Worm (Caenorhabditis elegans): ENCODE results near the gene F46B6.5.

The F46B6.5 gene

DNA sequence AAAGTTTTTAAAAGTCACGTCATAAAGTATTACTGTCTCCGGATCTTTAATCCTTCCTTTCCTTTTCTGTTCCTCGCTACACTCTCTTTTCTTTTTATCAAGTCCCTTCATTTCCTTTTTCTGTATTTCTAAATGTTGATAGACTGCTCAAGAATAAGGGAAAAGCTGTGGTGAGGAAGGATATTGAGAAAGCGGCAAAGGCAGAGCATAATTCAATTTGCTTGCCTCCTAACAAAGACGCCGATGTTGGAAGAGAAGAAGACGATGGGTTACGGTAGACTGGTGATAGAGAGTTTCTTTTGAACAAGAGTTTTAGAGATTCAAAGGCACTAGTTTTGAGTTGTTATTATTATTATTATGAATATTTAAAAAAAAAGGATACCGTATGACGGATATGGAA lies 17.2 kb downstream of the F46B6.5 start:
- TF ChIP-seq lim-6 (tag; optimal IDR thresholded peaks at IDR 0.05) (no peak), ceh-31 (tag; optimal IDR thresholded peaks at IDR 0.05) (peak; percentile 15)

DNA sequence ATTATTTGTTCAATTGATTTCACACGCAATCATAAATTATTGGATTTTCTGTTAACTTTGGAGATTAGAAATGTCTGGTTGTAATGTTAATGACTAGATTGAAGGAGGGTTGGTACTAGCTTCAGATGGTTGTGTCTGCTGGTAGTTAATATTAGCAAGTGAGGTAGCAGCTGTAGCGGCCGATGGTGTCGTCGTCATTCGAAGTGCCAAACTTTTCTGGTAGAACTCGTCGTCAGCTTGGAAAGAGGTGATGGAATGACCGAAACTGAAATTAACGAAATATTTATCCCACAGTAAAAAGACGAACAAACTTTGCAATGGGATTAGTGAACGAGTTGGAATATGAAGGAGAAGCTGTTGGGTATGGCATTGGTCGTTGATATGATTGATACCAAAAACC lies 18.3 kb downstream of the F46B6.5 start:
- TF ChIP-seq ref-2 (tag; optimal IDR thresholded peaks at IDR 0.05) = no peak
- no peak for TF ChIP-seq ceh-2 (tag; optimal IDR thresholded peaks at IDR 0.05)
- no peak for TF ChIP-seq hlh-13 (GFP tag; optimal IDR thresholded peaks at IDR 0.05)

ce11 chrV:9763759-9764158 lies 19.1 kb downstream of the F46B6.5 start:
- TF ChIP-seq unc-3 (GFP tag; conservative IDR thresholded peaks at IDR 0.05) (no peak), unc-3 (tag; optimal IDR thresholded peaks at IDR 0.05) (no peak)

DNA sequence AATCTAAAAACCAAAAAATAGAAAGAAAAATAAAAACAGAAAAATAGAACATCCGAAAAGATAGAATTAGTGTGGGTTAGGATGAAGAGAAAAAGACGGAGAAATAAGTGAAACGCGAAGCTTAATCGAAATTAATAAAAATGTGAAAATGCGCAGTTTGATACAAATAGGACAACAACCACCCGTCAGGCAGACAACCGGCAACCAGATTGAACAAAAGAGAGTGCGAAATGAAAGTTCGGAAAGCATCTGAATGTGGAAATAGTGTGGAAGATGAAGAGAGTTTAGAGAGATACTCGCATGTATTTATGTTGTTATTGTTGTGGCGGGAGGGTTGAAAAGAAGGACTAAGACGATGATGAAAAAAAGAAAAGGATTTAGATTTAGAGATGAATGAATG lies 24.4 kb downstream of the F46B6.5 start:
- TF ChIP-seq ceh-9 (tag; optimal IDR thresholded peaks at IDR 0.05) (no peak), syd-9 (tag; optimal IDR thresholded peaks at IDR 0.05) (no peak), pros-1 (tag; optimal IDR thresholded peaks at IDR 0.05) (no peak)

DNA sequence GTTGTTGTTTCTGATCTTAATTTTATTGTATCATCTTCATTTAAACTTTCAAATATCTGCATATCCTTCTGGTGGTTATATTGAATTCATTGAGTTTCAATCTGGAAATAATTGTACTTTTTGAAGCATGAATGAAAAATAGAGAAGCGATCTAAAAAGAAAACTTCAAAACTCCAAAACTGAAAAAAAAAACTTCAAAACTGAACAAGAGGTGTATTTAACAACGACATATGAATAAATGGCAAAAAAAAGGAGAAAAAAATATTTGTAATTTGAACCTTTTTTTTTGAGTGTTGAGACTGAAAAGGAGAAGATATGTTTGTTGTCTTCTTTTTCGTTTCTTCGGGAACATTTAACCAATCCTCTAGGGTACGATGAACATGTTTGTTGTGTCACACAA lies 25.0 kb downstream of the F46B6.5 start, which contains the start of gene F58E6.11:
Gene F58E6.11 (minus strand): TSS at position 101 of the 400 bp plus-strand sequence.
- TF ChIP-seq unc-3 (GFP tag; conservative IDR thresholded peaks at IDR 0.05) = no peak
- no peak for TF ChIP-seq unc-3 (tag; optimal IDR thresholded peaks at IDR 0.05)
- no peak for TF ChIP-seq hlh-15 (tag; optimal IDR thresholded peaks at IDR 0.05)
- no peak for TF ChIP-seq pha-4 (tag; optimal IDR thresholded peaks at IDR 0.05)
- no peak for TF ChIP-seq pag-3 (tag; optimal IDR thresholded peaks at IDR 0.05; ENCODE audit: borderline replicate concordance)
- no peak for TF ChIP-seq pqm-1 (tag; optimal IDR thresholded peaks at IDR 0.05)
- TF ChIP-seq madf-2 (tag; optimal IDR thresholded peaks at IDR 0.05) = no peak
- no peak for TF ChIP-seq F13H6.1 (tag; optimal IDR thresholded peaks at IDR 0.05)
- TF ChIP-seq fkh-10 (GFP tag; optimal IDR thresholded peaks at IDR 0.05) = no peak
- TF ChIP-seq hlh-6 (tag; optimal IDR thresholded peaks at IDR 0.05) = no peak
- TF ChIP-seq T23F11.4 (GFP tag; optimal IDR thresholded peaks at IDR 0.05) = no peak
- no peak for TF ChIP-seq ceh-6 (GFP tag; optimal IDR thresholded peaks at IDR 0.05)
- TF ChIP-seq pha-2 (tag; optimal IDR thresholded peaks at IDR 0.05) = no peak

- TF ChIP-seq elt-2 (tag; optimal IDR thresholded peaks at IDR 0.05) (peak; percentile 48), K09A11.1 (tag; optimal IDR thresholded peaks at IDR 0.05; ENCODE audit: insufficient read depth) (no peak)
These were observed 26.6 kb downstream of the F46B6.5 start, which contains the start of gene hrg-3 for ce11 chrV:9756242-9756641. Gene hrg-3 (plus strand): TSS chrV:9756468.

ce11 chrV:9755725-9756124 lies 27.1 kb downstream of the F46B6.5 start, which contains the start of gene F58E6.8:
Gene F58E6.8 (minus strand): TSS chrV:9755825.
- TF ChIP-seq npax-4 (tag; optimal IDR thresholded peaks at IDR 0.05) (no peak), sox-2 (GFP tag; IDR thresholded peaks at IDR 0.05) (no peak), nhr-11 (tag; optimal IDR thresholded peaks at IDR 0.05) (no peak), ceh-22 (tag; optimal IDR thresholded peaks at IDR 0.05) (no peak), ceh-30 (tag; optimal IDR thresholded peaks at IDR 0.05) (no peak), ceh-31 (tag; optimal IDR thresholded peaks at IDR 0.05) (no peak), T23F11.4 (GFP tag; optimal IDR thresholded peaks at IDR 0.05) (no peak), syd-9 (tag; optimal IDR thresholded peaks at IDR 0.05) (no peak), unc-3 (GFP tag; conservative IDR thresholded peaks at IDR 0.05) (no peak), unc-3 (tag; optimal IDR thresholded peaks at IDR 0.05) (no peak), ceh-2 (tag; optimal IDR thresholded peaks at IDR 0.05) (no peak)

- TF ChIP-seq fkh-6 (tag; optimal IDR thresholded peaks at IDR 0.05) = no peak
- no peak for TF ChIP-seq pqm-1 (tag; optimal IDR thresholded peaks at IDR 0.05)
- TF ChIP-seq unc-86 (tag; optimal IDR thresholded peaks at IDR 0.05) = no peak
- no peak for TF ChIP-seq ttx-3 (tag; optimal IDR thresholded peaks at IDR 0.05)
These were observed 28.4 kb downstream of the F46B6.5 start, which contains the start of gene F58E6.5 for ce11 chrV:9754459-9754858. Gene F58E6.5 (minus strand): TSS chrV:9754559.

Measured in whole organism, late embryonic.